Worm (Caenorhabditis elegans) whole organism, L2 larva: Measurements from ENCODE around the gene K12H6.6.

Experiments used
- C34F6.9 ChIP-seq: fragments of 150-350 bp; optimal IDR thresholded peaks from 2 replicates; lab custom pipeline; 2014; ENCODE audit warnings: missing biosample characterization, missing genetic modification characterization
- F13H6.1 ChIP-seq: sonication (generic microtip); optimal IDR thresholded peaks from 2 replicates; lab custom pipeline; 2016; ENCODE audit warnings: missing genetic modification characterization, missing compliant biosample characterization
- R02D3.7 ChIP-seq: fragments of 150-350 bp; optimal IDR thresholded peaks from 2 replicates; lab custom pipeline; 2014; ENCODE audit warnings: missing biosample characterization, missing genetic modification characterization
- aly-2 ChIP-seq: fragments of 150-350 bp; optimal IDR thresholded peaks from 2 replicates; lab custom pipeline; 2014; ENCODE audit warnings: missing biosample characterization, missing genetic modification characterization
- ama-1 ChIP-seq: fragments of 150-350 bp; optimal IDR thresholded peaks from 2 replicates; lab custom pipeline; 2018; ENCODE audit warnings: inconsistent platforms
- blmp-1 ChIP-seq: sonication (generic microtip); optimal IDR thresholded peaks from 2 replicates; lab custom pipeline; 2017; ENCODE audit warnings: missing genetic modification characterization, mild to moderate bottlenecking, missing compliant biosample characterization, antibody characterized with exemption, moderate library complexity; ENCODE audit not compliant: insufficient read depth
- crh-2 ChIP-seq: sonication (generic microtip); optimal IDR thresholded peaks from 2 replicates; lab custom pipeline; 2017; ENCODE audit warnings: missing biosample characterization, missing genetic modification characterization
- egl-27 ChIP-seq: sonication (generic microtip); optimal IDR thresholded peaks from 3 replicates; lab custom pipeline; 2017; ENCODE audit warnings: missing biosample characterization, missing genetic modification reagents, missing genetic modification characterization
- elt-1 ChIP-seq: fragments of 150-350 bp; optimal IDR thresholded peaks from 2 replicates; lab custom pipeline; 2014; ENCODE audit warnings: missing biosample characterization, missing genetic modification characterization
- elt-3 ChIP-seq: sonication (generic microtip); optimal IDR thresholded peaks from 2 replicates; lab custom pipeline; 2017; ENCODE audit warnings: missing biosample characterization, missing genetic modification characterization
- fos-1 ChIP-seq: fragments of 150-350 bp; optimal IDR thresholded peaks from 2 replicates; lab custom pipeline; 2014; ENCODE audit warnings: missing biosample characterization, missing genetic modification characterization
- gmeb-1 ChIP-seq: fragments of 150-350 bp; optimal IDR thresholded peaks from 2 replicates; lab custom pipeline; 2014; ENCODE audit warnings: missing biosample characterization, missing genetic modification characterization
- lin-11 ChIP-seq: fragments of 150-350 bp; sonication (generic microtip); optimal IDR thresholded peaks from 2 replicates; lab custom pipeline; 2014; ENCODE audit warnings: missing biosample characterization, missing genetic modification characterization, inconsistent platforms, mixed read lengths
- lin-13 ChIP-seq: fragments of 150-350 bp; optimal IDR thresholded peaks from 2 replicates; lab custom pipeline; 2014; ENCODE audit warnings: missing biosample characterization, missing genetic modification reagents, missing genetic modification characterization
- lin-39 ChIP-seq: fragments of 150-350 bp; optimal IDR thresholded peaks from 2 replicates; lab custom pipeline; 2014; ENCODE audit warnings: missing biosample characterization, missing genetic modification reagents, missing genetic modification characterization
- lsy-2 ChIP-seq, 2 experiments: fragments of 150-350 bp in 1 of 2; sonication (generic microtip) in 1 of 2; optimal IDR thresholded peaks; 2 replicates each; lab custom pipeline; 2014 to 2017; ENCODE audit warnings: missing biosample characterization in 2 of 2, missing genetic modification characterization in 2 of 2
- mab-5 ChIP-seq: fragments of 150-350 bp; optimal IDR thresholded peaks from 2 replicates; lab custom pipeline; 2014; ENCODE audit warnings: missing biosample characterization, missing genetic modification characterization
- mbf-1 ChIP-seq: sonication (generic microtip); optimal IDR thresholded peaks from 2 replicates; lab custom pipeline; 2017; ENCODE audit warnings: missing biosample characterization, missing genetic modification characterization
- nhr-11 ChIP-seq: fragments of 150-350 bp; optimal IDR thresholded peaks from 2 replicates; lab custom pipeline; 2014; ENCODE audit warnings: missing biosample characterization, missing genetic modification characterization
- nhr-12 ChIP-seq: fragments of 150-350 bp; optimal IDR thresholded peaks from 2 replicates; lab custom pipeline; 2014; ENCODE audit warnings: missing biosample characterization, missing genetic modification characterization
- nhr-129 ChIP-seq: fragments of 150-350 bp; optimal IDR thresholded peaks from 2 replicates; lab custom pipeline; 2014; ENCODE audit warnings: missing biosample characterization, missing genetic modification characterization
- nhr-23 ChIP-seq: fragments of 150-350 bp; optimal IDR thresholded peaks from 2 replicates; lab custom pipeline; 2014; ENCODE audit warnings: missing biosample characterization, missing genetic modification reagents, missing genetic modification characterization
- nhr-25 ChIP-seq: fragments of 150-350 bp; sonication (generic microtip); optimal IDR thresholded peaks from 3 replicates; lab custom pipeline; 2014; ENCODE audit warnings: missing biosample characterization, missing genetic modification characterization
- nhr-6 ChIP-seq: fragments of 150-350 bp; optimal IDR thresholded peaks from 2 replicates; lab custom pipeline; 2014; ENCODE audit warnings: missing biosample characterization, missing genetic modification characterization
- peb-1 ChIP-seq: fragments of 150-350 bp; optimal IDR thresholded peaks from 2 replicates; lab custom pipeline; 2014; ENCODE audit warnings: missing biosample characterization, missing genetic modification characterization
- skn-1 ChIP-seq: sonication (generic microtip); optimal IDR thresholded peaks from 2 replicates; lab custom pipeline; 2017; ENCODE audit warnings: missing biosample characterization, missing genetic modification characterization
- sma-3 ChIP-seq: sonication (generic microtip); optimal IDR thresholded peaks from 2 replicates; lab custom pipeline; 2016; ENCODE audit warnings: missing genetic modification reagents, missing genetic modification characterization, missing compliant biosample characterization
- sma-9 ChIP-seq, 2 experiments: fragments of 150-350 bp in 1 of 2; sonication (generic microtip) in 1 of 2; optimal IDR thresholded peaks; 2 replicates each; lab custom pipeline; 2014 to 2016; ENCODE audit warnings: missing genetic modification characterization in 2 of 2, mild to moderate bottlenecking in 1 of 2, missing biosample characterization in 1 of 2, missing compliant biosample characterization in 1 of 2, missing genetic modification reagents in 1 of 2, moderate library complexity in 1 of 2
- snpc-4 ChIP-seq: fragments of 150-350 bp; optimal IDR thresholded peaks from 2 replicates; lab custom pipeline; 2014; ENCODE audit warnings: missing biosample characterization, missing genetic modification characterization
- unc-55 ChIP-seq: fragments of 150-350 bp; sonication (generic microtip); optimal IDR thresholded peaks from 3 replicates; lab custom pipeline; 2014; ENCODE audit warnings: missing biosample characterization, missing genetic modification reagents, missing genetic modification characterization
- zag-1 ChIP-seq: fragments of 150-350 bp; optimal IDR thresholded peaks from 2 replicates; lab custom pipeline; 2014; ENCODE audit warnings: missing biosample characterization, missing genetic modification characterization
- ztf-1 ChIP-seq: fragments of 200-800 bp; sonication (Bioruptor generic); conservative IDR thresholded peaks from 2 replicates; pipeline ENCODE4 v1.3.6; 2022; ENCODE audit warnings: missing genetic modification characterization, missing compliant biosample characterization
- ztf-11 ChIP-seq: sonication (generic microtip); optimal IDR thresholded peaks from 2 replicates; lab custom pipeline; 2017; ENCODE audit warnings: missing biosample characterization, missing genetic modification characterization
- ztf-4 ChIP-seq: fragments of 150-350 bp; optimal IDR thresholded peaks from 2 replicates; lab custom pipeline; 2014; ENCODE audit warnings: missing biosample characterization, missing genetic modification characterization

Gene K12H6.6

DNA sequence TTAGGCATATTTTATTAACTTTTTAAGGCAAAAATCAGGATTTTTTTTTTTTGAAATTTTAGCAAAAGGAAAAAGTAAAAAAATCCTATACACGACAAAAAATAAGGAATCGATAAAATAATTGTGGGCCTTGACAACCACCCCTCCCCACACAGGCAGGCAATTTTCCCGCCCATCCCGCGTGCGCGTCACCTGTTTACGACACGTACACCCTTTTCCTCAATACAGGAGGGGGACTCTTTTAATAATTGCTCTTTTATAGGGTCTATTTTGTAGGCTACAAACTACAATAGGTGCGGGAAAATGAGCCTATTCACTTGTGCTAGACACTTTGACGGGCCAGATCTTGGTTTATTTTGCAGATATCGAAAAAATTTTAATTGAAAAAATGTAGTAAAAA lies 1.5 kb upstream of the K12H6.6 start:
- TF ChIP-seq mbf-1 (tag; lab: Kevin White, UChicago) (no peak), gmeb-1 (tag; lab: Kevin White, UChicago) (no peak), nhr-12 (tag; lab: Kevin White, UChicago) (no peak), fos-1 (tag; lab: Kevin White, UChicago) (no peak), ztf-1 (no peak), skn-1 (tag; lab: Kevin White, UChicago) (no peak), nhr-129 (tag; lab: Kevin White, UChicago) (no peak), lin-13 (no peak), nhr-6 (tag; lab: Kevin White, UChicago) (no peak), crh-2 (tag; lab: Kevin White, UChicago) (no peak), egl-27 (tag; lab: Kevin White, UChicago) (no peak), C34F6.9 (no peak), nhr-11 (tag; lab: Kevin White, UChicago) (no peak), lin-39 (no peak), blmp-1 (no peak), sma-3 (no peak), aly-2 (tag; lab: Kevin White, UChicago) (no peak), R02D3.7 (tag; lab: Kevin White, UChicago) (no peak), lin-11 (tag; lab: Kevin White, UChicago) (no peak), elt-1 (no peak)
- TF ChIP-seq, all 48 proteins: peak for 0

ce11 chrII:2832098-2832497 lies 1.1 kb upstream of the K12H6.6 start:
- TF ChIP-seq fos-1 (tag; lab: Kevin White, UChicago) (peak; percentile 9), mab-5 (tag; lab: Kevin White, UChicago) (no peak), lsy-2 (tag; optimal IDR thresholded peaks at IDR 0.05; lab: Kevin White, UChicago) (peak in 1 of 2 experiments; percentile 54), unc-55 (GFP tag; lab: Kevin White, UChicago) (peak; percentile 34), sma-9 (GFP tag; optimal IDR thresholded peaks at IDR 0.05; lab: Kevin White, UChicago) (peak; percentile 54), sma-9 (tag; optimal IDR thresholded peaks at IDR 0.05; lab: Kevin White, UChicago) (no peak), gmeb-1 (tag; lab: Kevin White, UChicago) (peak; percentile 14), peb-1 (no peak), crh-2 (tag; lab: Kevin White, UChicago) (peak; percentile 24), F13H6.1 (tag; lab: Kevin White, UChicago) (peak; percentile 22), elt-1 (no peak), nhr-129 (tag; lab: Kevin White, UChicago) (peak; percentile 58), elt-3 (tag; lab: Kevin White, UChicago) (no peak), C34F6.9 (peak; percentile 46), ztf-11 (tag; lab: Kevin White, UChicago) (no peak), ztf-4 (tag; lab: Kevin White, UChicago) (no peak)

DNA sequence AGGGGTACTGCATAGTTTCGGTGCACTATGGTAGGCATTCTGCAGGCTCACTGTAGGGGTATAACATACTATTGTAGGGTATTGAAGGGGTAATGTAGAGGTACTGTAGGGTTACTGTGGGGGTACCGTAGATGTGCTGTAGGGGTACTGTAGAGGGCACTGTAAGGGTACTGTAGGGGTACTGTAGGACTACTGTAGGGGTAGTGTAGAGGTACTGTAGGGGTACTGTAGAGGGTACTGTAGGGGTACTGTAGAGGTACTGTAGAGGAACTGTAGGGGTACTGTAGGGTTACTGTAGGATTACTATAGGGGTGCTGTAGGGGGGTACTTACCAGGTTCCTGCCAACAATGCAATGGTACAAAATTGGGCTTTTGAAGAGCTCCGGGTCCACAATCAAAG lies 889 bp downstream of the K12H6.6 start:
- no peak for TF ChIP-seq mab-5 (tag; lab: Kevin White, UChicago)
- no peak for TF ChIP-seq nhr-23
- no peak for TF ChIP-seq snpc-4 (tag; lab: Kevin White, UChicago)
- TF ChIP-seq lin-39 = no peak
- TF ChIP-seq nhr-25 (tag; lab: Kevin White, UChicago) = no peak

ce11 chrII:2829482-2829881 lies 1.6 kb downstream of the K12H6.6 start:
- TF ChIP-seq fos-1 (tag; lab: Kevin White, UChicago) = no peak
- TF ChIP-seq skn-1 (tag; lab: Kevin White, UChicago) = no peak
- no peak for TF ChIP-seq lin-13
- no peak for TF ChIP-seq zag-1 (tag; lab: Kevin White, UChicago)
- no peak for TF ChIP-seq nhr-12 (tag; lab: Kevin White, UChicago)

- TF ChIP-seq ama-1 (no peak), lin-39 (no peak), lin-13 (no peak), nhr-6 (tag; lab: Kevin White, UChicago) (no peak), skn-1 (tag; lab: Kevin White, UChicago) (no peak), zag-1 (tag; lab: Kevin White, UChicago) (no peak), ztf-11 (tag; lab: Kevin White, UChicago) (no peak), unc-55 (GFP tag; lab: Kevin White, UChicago) (no peak)
These were observed 3.1 kb downstream of the K12H6.6 start, which contains the start of gene K12H6.8 for ce11 chrII:2827859-2828403. Gene K12H6.8 (plus strand): TSS chrII:2827896.
